Fruit fly (Drosophila melanogaster): ENCODE measurements around the gene Wnk.

Gene Wnk

DNA sequence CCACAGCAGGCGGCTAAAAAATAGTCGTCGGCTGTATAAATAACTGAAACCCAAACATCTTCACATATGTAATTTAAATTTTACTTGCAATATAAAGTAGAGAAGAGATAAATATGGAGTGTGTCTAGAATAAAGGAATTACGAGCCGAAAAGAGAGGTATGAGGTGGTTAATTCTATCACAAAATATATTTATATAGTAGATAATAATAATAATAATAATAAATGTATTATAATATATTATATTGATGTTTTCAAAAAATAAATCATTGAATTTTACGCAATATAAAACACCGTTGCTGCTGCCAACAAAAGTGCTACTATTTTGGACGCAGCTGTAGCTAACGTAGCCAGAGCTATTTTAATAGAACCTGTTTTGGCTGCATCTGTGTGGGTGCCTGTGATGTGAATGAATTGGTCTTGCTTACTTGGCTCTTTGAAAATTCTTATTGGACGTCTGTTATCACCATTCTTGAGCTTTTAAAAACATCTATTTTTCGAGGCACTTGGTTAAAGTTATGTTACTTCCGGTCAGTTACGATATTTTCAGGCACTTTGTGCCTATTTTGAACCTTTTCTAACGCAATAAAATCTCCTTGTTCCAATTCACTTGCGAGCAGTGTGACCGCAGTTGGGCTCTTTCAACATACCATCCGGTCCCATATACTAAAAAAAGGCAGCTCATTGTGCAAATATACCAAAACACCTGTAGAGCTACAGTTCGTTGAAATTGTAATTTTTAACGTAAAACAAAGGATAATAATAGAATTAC is 57.7 kb downstream of the Wnk start, which contains the start of gene Hr78 (continued):
- TF ChIP-seq CG33213 (GFP tag; optimal IDR thresholded peaks at IDR 0.05) (peak; percentile 35), shn (GFP tag; optimal IDR thresholded peaks at IDR 0.05) (no peak), CG14710 (tag; optimal IDR thresholded peaks at IDR 0.05) (peak; percentile 72), Vsx1 (GFP tag; optimal IDR thresholded peaks at IDR 0.05) (no peak), Dfd (GFP tag; optimal IDR thresholded peaks at IDR 0.05) (no peak), psq (GFP tag; optimal IDR thresholded peaks at IDR 0.05) (peak; percentile 32), bowl (GFP tag; IDR thresholded peaks at IDR 0.05) (no peak), sima (GFP tag; optimal IDR thresholded peaks at IDR 0.05) (no peak), ttk (GFP tag; IDR thresholded peaks at IDR 0.05) (no peak; the same call in 1 of the 2 replicates), Deaf1 (tag; optimal IDR thresholded peaks at IDR 0.05) (peak; percentile 69), Awh (GFP tag; IDR thresholded peaks at IDR 0.05) (peak; percentile 56; the same call in 1 of the 2 replicates), Atf-2 (GFP tag; optimal IDR thresholded peaks at IDR 0.05) (no peak), CG2712 (tag; optimal IDR thresholded peaks at IDR 0.05) (peak; percentile 87), CG8388 (GFP tag; optimal IDR thresholded peaks at IDR 0.05) (peak; percentile 99), zfh2 (GFP tag; optimal IDR thresholded peaks at IDR 0.05) (no peak), CG10543 (GFP tag; optimal IDR thresholded peaks at IDR 0.05) (peak; percentile 72), p53 (GFP tag; optimal IDR thresholded peaks at IDR 0.05) (no peak), hkb (optimal IDR thresholded peaks at IDR 0.05) (no peak), hkb (GFP tag; IDR thresholded peaks at IDR 0.05) (peak; percentile 88), dm (GFP tag; optimal IDR thresholded peaks at IDR 0.05) (no peak), eve (GFP tag; optimal IDR thresholded peaks at IDR 0.05) (no peak), YL-1 (GFP tag; optimal IDR thresholded peaks at IDR 0.05) (peak; percentile 81), CG15011 (GFP tag; optimal IDR thresholded peaks at IDR 0.05) (peak; percentile 47), CG17361 (GFP tag; IDR thresholded peaks at IDR 0.05) (peak; percentile 89), CG1647 (GFP tag; optimal IDR thresholded peaks at IDR 0.05) (no peak), CG9609 (GFP tag; optimal IDR thresholded peaks at IDR 0.05) (no peak), ab (GFP tag; optimal IDR thresholded peaks at IDR 0.05) (no peak), ham (GFP tag; IDR thresholded peaks at IDR 0.05) (no peak), Sox100B (GFP tag; optimal IDR thresholded peaks at IDR 0.05) (peak; percentile 90), Dad (GFP tag; optimal IDR thresholded peaks at IDR 0.05) (no peak), CG2199 (GFP tag; IDR thresholded peaks at IDR 0.05) (no peak), CG12071 (GFP tag; optimal IDR thresholded peaks at IDR 0.05) (peak; percentile 18), CG15479 (GFP tag; optimal IDR thresholded peaks at IDR 0.05) (peak; percentile 32), lilli (GFP tag; optimal IDR thresholded peaks at IDR 0.05) (peak; percentile 3), tup (GFP tag; optimal IDR thresholded peaks at IDR 0.05) (no peak), sim (GFP tag; IDR thresholded peaks at IDR 0.05) (no peak), CG32532 (GFP tag; IDR thresholded peaks at IDR 0.05) (peak; percentile 77), CG17385 (GFP tag; optimal IDR thresholded peaks at IDR 0.05) (peak; percentile 81), zen2 (GFP tag; IDR thresholded peaks at IDR 0.05; ENCODE audit: partially characterized antibody) (no peak), CG12942 (GFP tag; optimal IDR thresholded peaks at IDR 0.05) (peak; percentile 51), peb (GFP tag; IDR thresholded peaks at IDR 0.05) (0 out of 2 replicates have a peak, but pooled peaks have one; percentile 4), Med (GFP tag) (peak; percentile 65), CG11093 (GFP tag; IDR thresholded peaks at IDR 0.05) (no peak), H15 (GFP tag; IDR thresholded peaks at IDR 0.05) (no peak), CrebB (tag; optimal IDR thresholded peaks at IDR 0.05) (peak; percentile 17), grn (GFP tag; optimal IDR thresholded peaks at IDR 0.05) (no peak), E2f1 (GFP tag; IDR thresholded peaks at IDR 0.05) (no peak; the same call in none of the 2 replicates), CG5953 (GFP tag; IDR thresholded peaks at IDR 0.05) (no peak), Trl (optimal IDR thresholded peaks at IDR 0.05) (no peak), Trl (GFP tag; optimal IDR thresholded peaks at IDR 0.05) (no peak), da (GFP tag; optimal IDR thresholded peaks at IDR 0.05) (no peak), ato (GFP tag; IDR thresholded peaks at IDR 0.05; ENCODE audit: partially characterized antibody) (no peak)
